Worm (Caenorhabditis elegans) whole organism, L4/young adult: ENCODE results near the gene mab-10.

Experiments used
- W03F9.2 ChIP-seq: fragments of 150-350 bp; optimal IDR thresholded peaks from 2 replicates; lab custom pipeline; 2014; ENCODE audit warnings: missing biosample characterization, missing genetic modification characterization
- dao-5 ChIP-seq: sonication (generic microtip); optimal IDR thresholded peaks from 2 replicates; lab custom pipeline; 2016; ENCODE audit warnings: missing genotype, missing genetic modification characterization, moderate library complexity, missing compliant biosample characterization
- him-1 ChIP-seq: sonication (generic microtip); optimal IDR thresholded peaks from 2 replicates; lab custom pipeline; 2016; ENCODE audit warnings: missing genotype, missing genetic modification reagents, missing genetic modification characterization, missing compliant biosample characterization

DNA sequence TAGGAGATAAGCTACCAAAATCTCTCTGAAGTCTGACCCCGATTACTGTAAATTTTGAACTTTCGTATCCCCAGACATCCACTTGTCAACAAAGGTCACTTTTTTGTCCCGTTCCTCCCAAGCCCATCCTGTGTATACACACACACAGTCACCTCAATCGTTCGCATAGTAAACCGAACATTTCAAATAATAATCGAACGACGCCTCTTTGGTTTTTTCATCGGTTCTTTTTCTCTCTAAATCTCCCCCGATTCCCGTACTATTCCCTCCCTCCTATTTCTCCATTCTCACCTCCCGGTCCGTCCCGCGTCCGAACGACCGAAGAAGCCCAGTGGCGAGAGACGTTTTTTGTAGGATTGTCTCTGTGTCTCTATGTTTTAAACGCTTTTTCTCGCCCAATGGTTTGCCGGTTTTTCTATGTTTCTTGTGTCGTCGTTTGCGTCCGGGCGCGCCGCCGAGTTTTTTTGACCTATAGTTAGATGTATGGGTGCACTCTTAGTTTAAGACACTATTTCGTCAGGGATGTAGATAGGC is 1.4 kb downstream of the mab-10 start:
- TF ChIP-seq dao-5 (tag; lab: Kevin White, UChicago) (no peak), him-1 (tag; lab: Kevin White, UChicago) (no peak), W03F9.2 (tag; lab: Kevin White, UChicago) (no peak)
